Worm (Caenorhabditis elegans) whole organism, late embryonic: ENCODE data around the gene mpst-2.
"Not testable (repeated sequence)": the region's sequence is repeated elsewhere in the genome, so short reads cannot be mapped to it uniquely, and the experiment has no call there.

Source experiments
- C38D4.7 ChIP-seq: fragments of 200-800 bp; sonication (Bioruptor generic); optimal IDR thresholded peaks from 2 replicates; lab custom pipeline; 2018; ENCODE audit warnings: mild to moderate bottlenecking, missing genetic modification characterization, moderate library complexity, missing compliant biosample characterization
- K09A11.1 ChIP-seq: sonication (generic microtip); optimal IDR thresholded peaks from 2 replicates; lab custom pipeline; 2017; ENCODE audit warnings: antibody characterized with exemption, mild to moderate bottlenecking, missing genetic modification characterization, missing compliant biosample characterization; ENCODE audit not compliant: insufficient read depth
- Y22D7AL.16 ChIP-seq: sonication (generic microtip); optimal IDR thresholded peaks from 2 replicates; lab custom pipeline; 2016; ENCODE audit warnings: missing genetic modification characterization, missing compliant biosample characterization
- ceh-2 ChIP-seq: sonication (generic microtip); optimal IDR thresholded peaks from 2 replicates; lab custom pipeline; 2016; ENCODE audit warnings: missing genotype, missing genetic modification characterization, missing compliant biosample characterization
- ceh-22 ChIP-seq: sonication (generic microtip); optimal IDR thresholded peaks from 2 replicates; lab custom pipeline; 2017; ENCODE audit warnings: missing biosample characterization, missing genetic modification characterization
- ceh-30 ChIP-seq: fragments of 150-350 bp; optimal IDR thresholded peaks from 2 replicates; lab custom pipeline; 2014; ENCODE audit warnings: missing biosample characterization, missing genetic modification characterization
- ceh-31 ChIP-seq: sonication (generic microtip); optimal IDR thresholded peaks from 2 replicates; lab custom pipeline; 2016; ENCODE audit warnings: missing genetic modification characterization, missing compliant biosample characterization
- ceh-45 ChIP-seq: fragments of 200-800 bp; sonication (Bioruptor generic); IDR thresholded peaks from 2 replicates; pipeline ENCODE4 v1.3.6; 2022; ENCODE audit warnings: missing genetic modification reagents, missing genetic modification characterization, missing compliant biosample characterization
- ceh-48 ChIP-seq: sonication (generic microtip); optimal IDR thresholded peaks from 2 replicates; lab custom pipeline; 2016; ENCODE audit warnings: missing genetic modification characterization, inconsistent platforms, missing compliant biosample characterization
- ceh-6 ChIP-seq: fragments of 200-800 bp; sonication (Bioruptor generic); optimal IDR thresholded peaks from 2 replicates; lab custom pipeline; 2018; ENCODE audit warnings: mild to moderate bottlenecking, missing genetic modification characterization, missing compliant biosample characterization
- che-1 ChIP-seq: sonication (generic microtip); optimal IDR thresholded peaks from 2 replicates; lab custom pipeline; 2016; ENCODE audit warnings: mild to moderate bottlenecking, missing genetic modification characterization, missing compliant biosample characterization
- dmd-4 ChIP-seq: sonication (generic microtip); optimal IDR thresholded peaks from 2 replicates; lab custom pipeline; 2016; ENCODE audit warnings: borderline replicate concordance, missing genetic modification characterization, missing compliant biosample characterization
- elt-2 ChIP-seq: sonication (generic microtip); optimal IDR thresholded peaks from 2 replicates; lab custom pipeline; 2016; ENCODE audit warnings: missing genetic modification reagents, missing genetic modification characterization, missing compliant biosample characterization
- elt-4 ChIP-seq: sonication (generic microtip); optimal IDR thresholded peaks from 2 replicates; lab custom pipeline; 2016; ENCODE audit warnings: missing genetic modification characterization, missing compliant biosample characterization
- gmeb-2 ChIP-seq: sonication (generic microtip); optimal IDR thresholded peaks from 2 replicates; lab custom pipeline; 2016; ENCODE audit warnings: missing genetic modification characterization, inconsistent platforms, missing compliant biosample characterization
- hlh-13 ChIP-seq: fragments of 200-800 bp; sonication (Bioruptor generic); optimal IDR thresholded peaks from 2 replicates; lab custom pipeline; 2018; ENCODE audit warnings: mild to moderate bottlenecking, missing genetic modification characterization, missing compliant biosample characterization
- hlh-15 ChIP-seq: sonication (generic microtip); optimal IDR thresholded peaks from 2 replicates; lab custom pipeline; 2016; ENCODE audit warnings: missing genetic modification characterization, missing compliant biosample characterization
- hlh-30 ChIP-seq: sonication (generic microtip); optimal IDR thresholded peaks from 2 replicates; lab custom pipeline; 2017; ENCODE audit warnings: antibody characterized with exemption, missing genetic modification characterization, missing compliant biosample characterization; ENCODE audit not compliant: insufficient read depth
- lim-6 ChIP-seq: sonication (generic microtip); optimal IDR thresholded peaks from 2 replicates; lab custom pipeline; 2016; ENCODE audit warnings: missing genetic modification characterization, missing compliant biosample characterization
- lin-11 ChIP-seq: fragments of 200-800 bp; sonication (Bioruptor generic); optimal IDR thresholded peaks from 2 replicates; lab custom pipeline; 2018; ENCODE audit warnings: mild to moderate bottlenecking, missing genetic modification characterization, missing compliant biosample characterization
- madf-2 ChIP-seq: sonication (generic microtip); optimal IDR thresholded peaks from 2 replicates; lab custom pipeline; 2017; ENCODE audit warnings: missing genetic modification characterization, missing compliant biosample characterization
- nfya-1 ChIP-seq: sonication (generic microtip); optimal IDR thresholded peaks from 2 replicates; lab custom pipeline; 2017; ENCODE audit warnings: missing genetic modification characterization, mild to moderate bottlenecking, missing compliant biosample characterization, antibody characterized with exemption, moderate library complexity
- nhr-232 ChIP-seq: sonication (generic microtip); optimal IDR thresholded peaks from 2 replicates; lab custom pipeline; 2016; ENCODE audit warnings: missing genetic modification characterization, missing compliant biosample characterization
- npax-4 ChIP-seq: sonication (generic microtip); optimal IDR thresholded peaks from 2 replicates; lab custom pipeline; 2016; ENCODE audit warnings: missing genetic modification characterization, missing compliant biosample characterization
- odd-2 ChIP-seq: sonication (generic microtip); optimal IDR thresholded peaks from 2 replicates; lab custom pipeline; 2017; ENCODE audit warnings: antibody characterized with exemption, mild to moderate bottlenecking, missing genetic modification characterization, missing compliant biosample characterization
- pag-3 ChIP-seq: sonication (generic microtip); optimal IDR thresholded peaks from 2 replicates; lab custom pipeline; 2016; ENCODE audit warnings: missing compliant biosample characterization, missing genetic modification characterization, borderline replicate concordance
- pat-9 ChIP-seq: fragments of 200-800 bp; sonication (Bioruptor generic); optimal IDR thresholded peaks from 2 replicates; lab custom pipeline; 2018; ENCODE audit warnings: mild to moderate bottlenecking, missing genetic modification characterization, moderate library complexity, missing compliant biosample characterization
- pax-1 ChIP-seq: fragments of 150-350 bp; optimal IDR thresholded peaks from 2 replicates; lab custom pipeline; 2014; ENCODE audit warnings: missing biosample characterization, missing genetic modification characterization
- pha-4 ChIP-seq: fragments of 150-350 bp; optimal IDR thresholded peaks from 2 replicates; lab custom pipeline; 2018; ENCODE audit warnings: missing biosample characterization, missing genetic modification reagents, missing genetic modification characterization
- pros-1 ChIP-seq: fragments of 150-350 bp; optimal IDR thresholded peaks from 2 replicates; lab custom pipeline; 2014; ENCODE audit warnings: missing biosample characterization, missing genetic modification reagents, missing genetic modification characterization
- ref-2 ChIP-seq: sonication (generic microtip); optimal IDR thresholded peaks from 2 replicates; lab custom pipeline; 2016; ENCODE audit warnings: missing genetic modification characterization, missing compliant biosample characterization
- sox-2 ChIP-seq: fragments of 200-800 bp; sonication (Bioruptor generic); IDR thresholded peaks from 2 replicates; pipeline ENCODE4 v1.3.6; 2022; ENCODE audit warnings: missing genetic modification reagents, missing genetic modification characterization, missing compliant biosample characterization
- sox-4 ChIP-seq: sonication (generic microtip); optimal IDR thresholded peaks from 2 replicates; lab custom pipeline; 2017; ENCODE audit warnings: mild to moderate bottlenecking, missing genetic modification characterization, inconsistent platforms, missing compliant biosample characterization
- tbx-7 ChIP-seq: sonication (generic microtip); optimal IDR thresholded peaks from 2 replicates; lab custom pipeline; 2016; ENCODE audit warnings: missing genotype, missing genetic modification characterization, missing compliant biosample characterization
- ttx-3 ChIP-seq: sonication (generic microtip); optimal IDR thresholded peaks from 2 replicates; lab custom pipeline; 2016; ENCODE audit warnings: missing genetic modification reagents, missing genetic modification characterization, missing compliant biosample characterization
- unc-3 ChIP-seq, 2 experiments: fragments of 200-800 bp in 1 of 2; sonication (Bioruptor generic) in 1 of 2; sonication (generic microtip) in 1 of 2; conservative IDR thresholded peaks in 1 of 2; optimal IDR thresholded peaks in 1 of 2; 2 replicates each; pipeline versions ENCODE4 v1.3.6 to Lab custom; 2016 to 2022; ENCODE audit warnings: missing compliant biosample characterization in 2 of 2, missing genetic modification characterization in 2 of 2, missing genetic modification reagents in 1 of 2
- unc-42 ChIP-seq: sonication (generic microtip); optimal IDR thresholded peaks from 2 replicates; lab custom pipeline; 2016; ENCODE audit warnings: missing genotype, missing genetic modification characterization, missing compliant biosample characterization
- unc-55 ChIP-seq: sonication (generic microtip); optimal IDR thresholded peaks from 2 replicates; lab custom pipeline; 2017; ENCODE audit warnings: missing biosample characterization, missing genetic modification reagents, missing genetic modification characterization
- unc-86 ChIP-seq: sonication (generic microtip); optimal IDR thresholded peaks from 2 replicates; lab custom pipeline; 2016; ENCODE audit warnings: missing genetic modification characterization, missing compliant biosample characterization

The mpst-2 gene

ce11 chrV:14897731-14898130 is 4.5 kb upstream of the mpst-2 start, which contains the start of gene H12D21.6:
H12D21.6 (minus strand) TSS chrV:14897831.
- no peak for TF ChIP-seq unc-86
- TF ChIP-seq ref-2 (tag; lab: Kevin White, UChicago) = no peak
- TF ChIP-seq lim-6 (tag; lab: Kevin White, UChicago) = no peak
- no peak for TF ChIP-seq C38D4.7 (GFP tag; lab: Kevin White, UChicago)

- TF ChIP-seq unc-86 = no peak
- TF ChIP-seq Y22D7AL.16 (tag; lab: Kevin White, UChicago) = no peak
Measured at ce11 chrV:14895557-14895956, 2.3 kb upstream of the mpst-2 start, which contains the start of gene mpst-3. mpst-3 (plus strand) TSS chrV:14895647.

- not testable (repeated sequence) for TF ChIP-seq unc-55 (GFP tag; lab: Kevin White, UChicago); elt-4; npax-4
Measured at ce11 chrV:14890782-14891181, 2.5 kb downstream of the mpst-2 start, which contains the start of gene nspa-2. nspa-2 (plus strand) TSS chrV:14891082.

ce11 chrV:14877242-14877819 is 15.9 kb downstream of the mpst-2 start:
- TF ChIP-seq elt-2 (tag; lab: Kevin White, UChicago) = no peak
- no peak for TF ChIP-seq ceh-22
- TF ChIP-seq odd-2 = no peak
- TF ChIP-seq hlh-13 (GFP tag; lab: Kevin White, UChicago) = no peak
- no peak for TF ChIP-seq pha-4
- no peak for TF ChIP-seq tbx-7 (tag; lab: Kevin White, UChicago)
- no peak for TF ChIP-seq ceh-6 (GFP tag; lab: Kevin White, UChicago)
- no peak for TF ChIP-seq ttx-3
- TF ChIP-seq unc-55 (GFP tag; lab: Kevin White, UChicago) = no peak
- no peak for TF ChIP-seq ceh-2 (tag; lab: Kevin White, UChicago)

ce11 chrV:14876724-14877123 is 16.5 kb downstream of the mpst-2 start, which contains the start of gene ZC412.10:
ZC412.10 (minus strand) TSS chrV:14876824.
- TF ChIP-seq hlh-30; pax-1 (tag; lab: Kevin White, UChicago); npax-4: not testable (repeated sequence)

- TF ChIP-seq sox-2 (GFP tag; lab: Robert Waterston, UW) = no peak
- TF ChIP-seq nhr-232 (tag; lab: Kevin White, UChicago) = peak; percentile 42
- TF ChIP-seq sox-4 = no peak
- TF ChIP-seq lin-11 (tag; lab: Kevin White, UChicago) = peak; percentile 42
- TF ChIP-seq madf-2 = peak; percentile 30
- TF ChIP-seq Y22D7AL.16 (tag; lab: Kevin White, UChicago) = no peak
- TF ChIP-seq elt-2 (tag; lab: Kevin White, UChicago) = peak; percentile 17
- peak; percentile 15 for TF ChIP-seq K09A11.1 (tag; lab: Kevin White, UChicago)
- no peak for TF ChIP-seq pros-1 (tag; lab: Kevin White, UChicago)
- no peak for TF ChIP-seq dmd-4 (tag; lab: Kevin White, UChicago)
- TF ChIP-seq ceh-31 (tag; lab: Kevin White, UChicago) = no peak
- TF ChIP-seq hlh-15 = no peak
- TF ChIP-seq gmeb-2 (tag; lab: Kevin White, UChicago) = peak; percentile 16
- 0 out of 2 replicates have a peak, but pooled peaks have one; percentile 22 for TF ChIP-seq ceh-45
- peak; percentile 51 for TF ChIP-seq ref-2 (tag; lab: Kevin White, UChicago)
- TF ChIP-seq C38D4.7 (GFP tag; lab: Kevin White, UChicago) = peak; percentile 34
- TF ChIP-seq ceh-48 (tag; lab: Kevin White, UChicago) = no peak
- no peak for TF ChIP-seq unc-55 (GFP tag; lab: Kevin White, UChicago)
- TF ChIP-seq elt-4 = no peak
- TF ChIP-seq pag-3 = no peak
- TF ChIP-seq ceh-30 (tag; lab: Kevin White, UChicago) = peak; percentile 18
- no peak for TF ChIP-seq npax-4
- TF ChIP-seq che-1 = peak; percentile 13
- no peak for TF ChIP-seq unc-42 (tag; lab: Kevin White, UChicago)
- peak; percentile 46 for TF ChIP-seq ceh-6 (GFP tag; lab: Kevin White, UChicago)
- TF ChIP-seq pat-9 = peak; percentile 12
- TF ChIP-seq hlh-13 (GFP tag; lab: Kevin White, UChicago) = peak; percentile 22
- peak; percentile 40 for TF ChIP-seq nfya-1 (tag; lab: Kevin White, UChicago)
- peak; percentile 64 for TF ChIP-seq unc-3 (GFP tag; conservative IDR thresholded peaks at IDR 0.05; lab: Robert Waterston, UW)
- no peak for TF ChIP-seq unc-3 (tag; optimal IDR thresholded peaks at IDR 0.05; lab: Kevin White, UChicago)
Measured at ce11 chrV:14876257-14876656, 17.0 kb downstream of the mpst-2 start.
